Fruit fly (Drosophila melanogaster): ENCODE data around the gene boss.

The boss gene

DNA sequence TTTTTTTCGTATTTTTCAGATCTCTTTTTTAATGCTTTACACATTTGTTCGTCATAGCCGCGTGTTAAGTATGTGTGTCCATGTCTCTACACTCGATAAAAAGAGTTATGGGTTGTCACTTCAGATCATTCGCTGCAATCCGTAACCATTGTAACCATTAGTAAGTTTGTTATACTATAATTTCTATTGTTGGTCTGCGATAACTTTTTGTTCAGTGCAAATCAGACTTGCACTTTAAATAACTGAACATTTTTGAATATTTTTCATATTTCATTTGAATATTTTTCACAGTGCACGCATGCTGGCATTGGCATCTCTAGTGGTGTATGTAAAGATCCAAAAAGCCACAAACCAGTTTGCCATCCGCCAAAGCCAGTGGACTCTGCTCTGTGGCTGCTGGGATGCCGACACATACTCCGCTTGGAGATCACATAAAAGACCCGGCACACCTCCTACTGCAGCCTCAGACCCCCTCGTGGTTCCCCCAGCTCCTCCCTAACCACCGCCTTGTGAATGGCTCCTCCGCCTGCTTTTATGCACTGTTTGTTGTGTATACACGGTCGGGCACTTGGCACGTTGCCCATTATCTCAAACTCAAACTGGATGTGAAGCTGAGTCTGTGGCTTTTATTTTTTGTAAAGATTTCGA is 47.2 kb downstream of the boss start (continued):
- TF ChIP-seq CG1233 (GFP tag; optimal IDR thresholded peaks at IDR 0.05) (peak; percentile 81), CG2129 (GFP tag; IDR thresholded peaks at IDR 0.05; ENCODE audit: partially characterized antibody) (no peak), CG11504 (tag; optimal IDR thresholded peaks at IDR 0.05) (peak; percentile 93), CG8089 (GFP tag; optimal IDR thresholded peaks at IDR 0.05) (peak; percentile 72), lab (GFP tag; optimal IDR thresholded peaks at IDR 0.05) (peak; percentile 88), CG10321 (GFP tag; IDR thresholded peaks at IDR 0.05) (peak; percentile 52), H2.0 (GFP tag; IDR thresholded peaks at IDR 0.05) (peak; percentile 88), Dbx (GFP tag; IDR thresholded peaks at IDR 0.05) (peak; percentile 80; the same call in 2 of the 3 replicates), corto (GFP tag; optimal IDR thresholded peaks at IDR 0.05) (peak; percentile 92), CG4820 (GFP tag; optimal IDR thresholded peaks at IDR 0.05) (peak; percentile 81), bigmax (GFP tag; optimal IDR thresholded peaks at IDR 0.05) (no peak), CG14050 (GFP tag; IDR thresholded peaks at IDR 0.05) (peak; percentile 83), fu2 (GFP tag; optimal IDR thresholded peaks at IDR 0.05) (peak; percentile 67), Myb (GFP tag; optimal IDR thresholded peaks at IDR 0.05) (peak; percentile 53), CG9215 (GFP tag; IDR thresholded peaks at IDR 0.05) (peak; percentile 72), sqz (GFP tag; optimal IDR thresholded peaks at IDR 0.05) (peak; percentile 97), crc (GFP tag; optimal IDR thresholded peaks at IDR 0.05) (peak; percentile 82), pfk (GFP tag; optimal IDR thresholded peaks at IDR 0.05) (no peak), D19A (tag; optimal IDR thresholded peaks at IDR 0.05) (peak; percentile 89), ci (GFP tag; IDR thresholded peaks at IDR 0.05) (peak; percentile 92), CG31224 (GFP tag; IDR thresholded peaks at IDR 0.05) (0 out of 2 replicates have a peak, but pooled peaks have one; percentile 37), CG18011 (GFP tag; optimal IDR thresholded peaks at IDR 0.05) (peak; percentile 55), croc (GFP tag; conservative IDR thresholded peaks at IDR 0.05) (peak; percentile 83), NfI (GFP tag; optimal IDR thresholded peaks at IDR 0.05) (peak; percentile 84), CG7928 (GFP tag; optimal IDR thresholded peaks at IDR 0.05) (peak; percentile 6), CG5180 (GFP tag; optimal IDR thresholded peaks at IDR 0.05) (peak; percentile 69), Hr51 (GFP tag; optimal IDR thresholded peaks at IDR 0.05) (peak; percentile 72 to 91), CG7271 (tag; optimal IDR thresholded peaks at IDR 0.05) (peak; percentile 57), CG15479 (GFP tag; optimal IDR thresholded peaks at IDR 0.05) (no peak), NC2α (GFP tag; optimal IDR thresholded peaks at IDR 0.05) (peak; percentile 50), CG3407 (GFP tag; optimal IDR thresholded peaks at IDR 0.05) (peak; percentile 79), pum (GFP tag; optimal IDR thresholded peaks at IDR 0.05) (peak; percentile 84), CG13123 (GFP tag; optimal IDR thresholded peaks at IDR 0.05) (peak; percentile 54), Ptx1 (GFP tag; IDR thresholded peaks at IDR 0.05) (peak; percentile 94), CG9817 (tag; optimal IDR thresholded peaks at IDR 0.05) (peak; percentile 78), chinmo (GFP tag; IDR thresholded peaks at IDR 0.05; ENCODE audit: partially characterized antibody) (0 out of 4 replicates have a peak, but pooled peaks have one; percentile 22), CG15601 (tag; optimal IDR thresholded peaks at IDR 0.05) (peak; percentile 88), CG2116 (GFP tag; optimal IDR thresholded peaks at IDR 0.05) (peak; percentile 34), CG17328 (GFP tag; IDR thresholded peaks at IDR 0.05) (peak; percentile 85), jigr1 (GFP tag; IDR thresholded peaks at IDR 0.05) (peak; percentile 63; the same call in 1 of the 3 replicates), esg (GFP tag; conservative IDR thresholded peaks at IDR 0.05) (peak; percentile 91), Nf-YA (GFP tag; IDR thresholded peaks at IDR 0.05) (peak; percentile 60; the same call in 1 of the 2 replicates), chn (GFP tag; optimal IDR thresholded peaks at IDR 0.05) (peak; percentile 89), fru (optimal IDR thresholded peaks at IDR 0.05) (no peak), CG4282 (GFP tag; optimal IDR thresholded peaks at IDR 0.05) (peak; percentile 13), kay (GFP tag; optimal IDR thresholded peaks at IDR 0.05) (peak; percentile 82), salm (tag; optimal IDR thresholded peaks at IDR 0.05) (peak; percentile 78), da (GFP tag; optimal IDR thresholded peaks at IDR 0.05) (no peak), Asciz (GFP tag; optimal IDR thresholded peaks at IDR 0.05) (peak; percentile 88)
